Worm (Caenorhabditis elegans): Measurements from ENCODE around the gene C07A12.18.

Gene C07A12.18

DNA sequence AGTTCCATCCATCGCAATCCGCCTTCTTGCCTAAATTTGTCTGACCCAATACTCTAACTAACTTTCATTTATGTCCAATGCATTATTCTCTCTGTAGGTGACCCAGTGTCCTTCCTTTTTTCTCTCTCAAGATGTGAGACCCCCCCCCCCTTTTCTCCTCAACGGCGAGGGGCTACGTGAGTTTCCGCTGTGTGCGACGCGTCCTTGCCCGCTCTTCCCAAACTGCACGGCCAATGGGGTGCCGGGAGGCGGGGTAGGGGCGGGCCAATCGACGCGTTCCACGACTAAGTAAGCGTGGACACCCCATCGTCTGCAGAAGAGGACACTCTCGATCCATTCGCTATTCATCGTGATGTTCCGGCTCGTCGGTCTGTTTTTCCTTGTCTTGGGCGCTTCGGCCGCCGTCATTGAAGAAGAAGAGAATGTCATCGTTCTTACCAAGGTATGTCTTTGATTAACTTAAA lies 25.8 kb downstream of the C07A12.18 start, which contains the start of gene pdi-2 (continued):
- no peak for TF ChIP-seq nhr-11 (tag; optimal IDR thresholded peaks at IDR 0.05)
- no peak for TF ChIP-seq nhr-12 (tag; optimal IDR thresholded peaks at IDR 0.05)
- peak; percentile 8 for TF ChIP-seq ZK546.5 (tag; optimal IDR thresholded peaks at IDR 0.05)
- TF ChIP-seq unc-39 (tag; optimal IDR thresholded peaks at IDR 0.05): no peak
- no peak for TF ChIP-seq aly-2 (tag; optimal IDR thresholded peaks at IDR 0.05)
- TF ChIP-seq gmeb-1 (tag; optimal IDR thresholded peaks at IDR 0.05): peak; percentile 68
- peak; percentile 94 for TF ChIP-seq crh-2 (tag; optimal IDR thresholded peaks at IDR 0.05)

DNA sequence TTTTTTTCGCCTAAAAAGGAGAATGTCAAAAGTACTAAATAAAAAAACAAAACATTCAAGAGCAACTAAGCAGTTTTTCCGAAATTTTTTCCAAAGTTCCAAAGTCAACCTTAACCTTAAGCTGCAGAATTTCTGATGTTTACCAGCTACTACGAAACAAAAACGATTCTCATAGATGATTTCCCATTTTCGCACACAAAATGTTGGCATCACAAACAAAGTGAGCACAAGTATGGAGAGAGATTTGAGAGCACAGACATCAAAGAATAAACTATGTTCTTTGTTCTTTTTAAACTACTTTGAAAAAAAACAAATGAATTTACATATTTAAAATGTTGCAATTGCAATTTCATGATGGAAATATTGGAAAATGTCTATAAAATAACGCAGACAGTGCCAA lies 26.4 kb downstream of the C07A12.18 start:
- TF ChIP-seq nhr-10 (tag; optimal IDR thresholded peaks at IDR 0.05) (no peak), fos-1 (tag; optimal IDR thresholded peaks at IDR 0.05) (no peak), blmp-1 (tag; optimal IDR thresholded peaks at IDR 0.05; ENCODE audit: insufficient read depth) (no peak), unc-39 (tag; optimal IDR thresholded peaks at IDR 0.05) (no peak), lsy-2 (tag; optimal IDR thresholded peaks at IDR 0.05) (no peak), elt-1 (tag; optimal IDR thresholded peaks at IDR 0.05) (no peak), nhr-77 (tag; optimal IDR thresholded peaks at IDR 0.05) (no peak), nhr-12 (tag; optimal IDR thresholded peaks at IDR 0.05) (no peak), snpc-4 (tag; optimal IDR thresholded peaks at IDR 0.05) (no peak), alr-1 (tag; optimal IDR thresholded peaks at IDR 0.05) (no peak), R02D3.7 (tag; optimal IDR thresholded peaks at IDR 0.05) (no peak), skn-1 (tag; optimal IDR thresholded peaks at IDR 0.05) (no peak), peb-1 (tag; optimal IDR thresholded peaks at IDR 0.05) (no peak), mbf-1 (tag; optimal IDR thresholded peaks at IDR 0.05) (no peak), egl-27 (tag; optimal IDR thresholded peaks at IDR 0.05) (no peak), nhr-237 (tag; optimal IDR thresholded peaks at IDR 0.05) (no peak)

DNA sequence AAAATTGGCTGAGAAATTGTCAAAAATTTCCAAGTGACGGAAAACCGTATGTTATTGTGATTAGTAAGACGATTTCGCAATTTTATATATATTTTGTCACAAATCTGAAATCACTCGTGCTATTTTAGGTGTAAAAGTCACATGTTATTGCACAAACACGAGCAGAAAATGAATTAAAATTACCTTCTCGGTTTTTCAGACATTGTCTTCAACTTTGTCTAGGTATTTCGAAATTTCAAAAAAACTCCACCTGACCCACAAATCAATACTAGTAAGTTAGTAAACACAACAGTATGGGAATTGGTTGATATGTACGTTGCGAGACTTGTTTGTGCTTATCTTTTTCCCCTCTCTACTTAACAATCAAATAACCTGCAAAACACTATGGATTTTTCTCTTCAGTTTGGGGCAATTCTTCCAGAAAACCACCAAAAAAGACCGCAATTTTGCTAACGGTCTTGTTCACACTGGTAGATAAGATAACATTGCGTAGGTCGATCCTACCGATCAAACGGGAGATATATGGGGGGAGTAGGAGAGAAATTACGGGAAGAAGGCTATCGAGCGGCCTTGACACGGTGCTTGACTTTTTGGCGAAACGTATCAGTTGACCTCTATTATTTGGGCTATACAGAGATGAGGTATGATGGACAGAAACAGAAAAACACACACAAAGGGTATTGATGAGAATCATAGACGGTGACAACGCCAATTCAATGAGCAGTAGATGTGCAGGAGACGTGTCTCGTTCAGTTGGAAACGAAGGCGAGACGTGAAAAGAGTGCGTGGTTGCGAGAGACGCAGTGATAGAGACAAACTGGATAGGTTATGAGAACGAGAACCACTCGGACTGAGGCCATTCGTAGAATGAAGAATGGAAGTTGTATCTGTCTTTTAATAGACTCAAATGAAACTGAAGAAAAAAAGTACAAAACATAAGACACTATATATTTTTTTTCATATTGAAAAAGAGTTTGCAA lies 27.6 kb downstream of the C07A12.18 start, which contains the start of gene C07A12.7:
Gene C07A12.7, minus strand, starts transcription at position 308 of the 980 bp plus-strand sequence.
- no peak for TF ChIP-seq nhr-237 (tag; optimal IDR thresholded peaks at IDR 0.05)
- peak; percentile 28 for TF ChIP-seq sma-9 (GFP tag; optimal IDR thresholded peaks at IDR 0.05)
- TF ChIP-seq sma-9 (tag; optimal IDR thresholded peaks at IDR 0.05): no peak
- TF ChIP-seq Y55F3AM.14 (GFP tag; optimal IDR thresholded peaks at IDR 0.05): no peak
- peak; percentile 49 for TF ChIP-seq nhr-129 (tag; optimal IDR thresholded peaks at IDR 0.05)
- peak in 1 of 2 experiments; percentile 9 for TF ChIP-seq lsy-2 (tag; optimal IDR thresholded peaks at IDR 0.05)
- peak; percentile 10 for TF ChIP-seq C34F6.9 (tag; optimal IDR thresholded peaks at IDR 0.05)
- no peak for TF ChIP-seq unc-62 (GFP tag; optimal IDR thresholded peaks at IDR 0.05)
- no peak for TF ChIP-seq skn-1 (tag; optimal IDR thresholded peaks at IDR 0.05)
- TF ChIP-seq nhr-25 (tag; optimal IDR thresholded peaks at IDR 0.05): peak; percentile 27
- peak; percentile 52 for TF ChIP-seq elt-1 (tag; optimal IDR thresholded peaks at IDR 0.05)
- TF ChIP-seq ceh-16 (tag; optimal IDR thresholded peaks at IDR 0.05): peak; percentile 28
- TF ChIP-seq nhr-21 (tag; optimal IDR thresholded peaks at IDR 0.05): peak; percentile 48
- peak; percentile 19 for TF ChIP-seq sma-3 (GFP tag; optimal IDR thresholded peaks at IDR 0.05)
- TF ChIP-seq nhr-23 (tag; optimal IDR thresholded peaks at IDR 0.05): peak; percentile 76
- TF ChIP-seq unc-55 (GFP tag; optimal IDR thresholded peaks at IDR 0.05): peak; percentile 40

DNA sequence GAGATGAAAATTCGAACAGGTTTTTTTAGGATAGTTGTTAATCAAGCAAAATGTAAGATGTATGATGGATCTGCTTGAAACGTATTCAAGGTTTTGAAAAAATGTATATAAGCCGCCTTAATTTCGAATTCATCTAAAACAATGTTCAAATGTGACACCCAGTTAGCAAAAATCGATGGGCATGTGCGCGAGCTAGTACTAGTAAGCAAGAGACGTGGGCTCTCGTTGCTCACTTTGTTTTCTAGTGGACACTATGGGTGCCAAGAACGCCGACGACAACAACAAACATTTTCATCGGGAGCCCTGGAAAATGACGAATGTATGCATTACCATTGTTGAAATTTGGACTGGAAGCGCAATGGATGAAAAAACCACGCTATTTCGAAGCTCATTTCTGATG lies 28.5 kb downstream of the C07A12.18 start:
- TF ChIP-seq nhr-77 (tag; optimal IDR thresholded peaks at IDR 0.05) (no peak), unc-55 (GFP tag; optimal IDR thresholded peaks at IDR 0.05) (peak; percentile 27)

DNA sequence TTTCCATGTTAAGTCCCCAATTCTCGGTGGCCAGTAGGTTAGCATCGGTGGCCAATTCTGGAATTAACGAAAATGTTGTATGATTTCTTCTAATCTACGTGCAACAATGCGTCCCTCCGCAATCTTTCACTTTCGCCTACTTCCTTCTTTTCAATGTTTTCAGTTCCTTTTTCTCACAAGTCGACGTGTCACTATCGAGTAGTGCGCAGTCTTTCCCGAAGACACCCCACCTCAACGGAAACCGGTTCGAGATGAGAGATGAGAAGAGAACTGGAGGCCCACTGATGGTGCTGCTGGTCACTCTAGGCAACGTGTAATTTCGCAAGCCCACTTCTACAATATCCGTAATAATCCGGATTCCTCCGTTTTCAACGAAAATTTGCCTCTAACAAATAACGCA lies 29.7 kb downstream of the C07A12.18 start:
- TF ChIP-seq sma-3 (GFP tag; optimal IDR thresholded peaks at IDR 0.05) (peak; percentile 38), mbf-1 (tag; optimal IDR thresholded peaks at IDR 0.05) (no peak), ceh-16 (tag; optimal IDR thresholded peaks at IDR 0.05) (no peak), Y55F3AM.14 (GFP tag; optimal IDR thresholded peaks at IDR 0.05) (no peak), elt-3 (tag; optimal IDR thresholded peaks at IDR 0.05) (no peak), sem-4 (tag; optimal IDR thresholded peaks at IDR 0.05) (no peak), mab-5 (tag; optimal IDR thresholded peaks at IDR 0.05) (no peak), blmp-1 (tag; optimal IDR thresholded peaks at IDR 0.05; ENCODE audit: insufficient read depth) (peak; percentile 73), lin-11 (tag; optimal IDR thresholded peaks at IDR 0.05) (no peak), nhr-11 (tag; optimal IDR thresholded peaks at IDR 0.05) (no peak), skn-1 (tag; optimal IDR thresholded peaks at IDR 0.05) (no peak), ZK546.5 (tag; optimal IDR thresholded peaks at IDR 0.05) (no peak), nhr-77 (tag; optimal IDR thresholded peaks at IDR 0.05) (no peak), mdl-1 (tag; optimal IDR thresholded peaks at IDR 0.05) (no peak), lin-39 (tag; optimal IDR thresholded peaks at IDR 0.05) (no peak), nhr-6 (tag; optimal IDR thresholded peaks at IDR 0.05) (no peak), aly-2 (tag; optimal IDR thresholded peaks at IDR 0.05) (no peak), ceh-82 (tag; optimal IDR thresholded peaks at IDR 0.05) (no peak), lin-13 (GFP tag; optimal IDR thresholded peaks at IDR 0.05) (no peak), ztf-4 (tag; optimal IDR thresholded peaks at IDR 0.05) (no peak), ama-1 (optimal IDR thresholded peaks at IDR 0.05) (no peak), nhr-10 (tag; optimal IDR thresholded peaks at IDR 0.05) (no peak), nhr-25 (tag; optimal IDR thresholded peaks at IDR 0.05) (peak; percentile 63)
